Worm (Caenorhabditis elegans): Measurements from ENCODE around the gene Y116A8C.465.

DNA sequence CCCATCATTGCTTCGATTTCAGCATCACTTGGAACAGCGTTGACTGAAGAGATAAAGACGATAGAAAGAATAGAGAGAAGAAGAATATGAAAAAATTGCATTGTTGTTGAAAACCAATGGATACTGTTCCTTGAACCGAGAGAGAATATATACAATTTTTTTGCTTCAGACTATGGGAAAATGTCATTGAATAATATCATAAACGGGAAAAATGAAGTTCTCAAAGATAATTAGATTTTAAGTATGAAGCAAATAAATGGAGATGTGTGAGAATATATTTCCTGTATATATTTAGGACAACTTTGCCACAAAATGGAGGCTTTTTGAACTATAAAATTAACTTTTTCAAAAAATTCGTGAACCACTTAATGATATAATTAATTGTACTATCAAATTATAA is 7.0 kb upstream of the Y116A8C.465 start, which contains the start of gene Y116A8C.44:
- TF ChIP-seq sea-2 (GFP tag; IDR thresholded peaks at IDR 0.05) (no peak), T07F8.4 (tag; optimal IDR thresholded peaks at IDR 0.05) (no peak), F55B11.4 (tag; optimal IDR thresholded peaks at IDR 0.05; ENCODE audit: borderline replicate concordance, insufficient read depth) (no peak), repo-1 (tag; optimal IDR thresholded peaks at IDR 0.05) (no peak), egl-18 (GFP tag; IDR thresholded peaks at IDR 0.05) (no peak), ztf-3 (GFP tag; optimal IDR thresholded peaks at IDR 0.05) (no peak), ama-1 (optimal IDR thresholded peaks at IDR 0.05) (no peak), ama-1 (GFP tag; optimal IDR thresholded peaks at IDR 0.05) (no peak), unc-130 (GFP tag; optimal IDR thresholded peaks at IDR 0.05) (no peak), B0261.1 (tag; optimal IDR thresholded peaks at IDR 0.05) (no peak), dpl-1 (GFP tag; optimal IDR thresholded peaks at IDR 0.05) (no peak), lir-1 (GFP tag; conservative IDR thresholded peaks at IDR 0.05) (no peak), pha-4 (tag; optimal IDR thresholded peaks at IDR 0.05) (no peak), F52B5.7 (tag; optimal IDR thresholded peaks at IDR 0.05) (no peak), ceh-27 (GFP tag; optimal IDR thresholded peaks at IDR 0.05) (no peak)
